1 fruit fly cellular context compared by ENCODE assay signal in the genomic region with DNA sequence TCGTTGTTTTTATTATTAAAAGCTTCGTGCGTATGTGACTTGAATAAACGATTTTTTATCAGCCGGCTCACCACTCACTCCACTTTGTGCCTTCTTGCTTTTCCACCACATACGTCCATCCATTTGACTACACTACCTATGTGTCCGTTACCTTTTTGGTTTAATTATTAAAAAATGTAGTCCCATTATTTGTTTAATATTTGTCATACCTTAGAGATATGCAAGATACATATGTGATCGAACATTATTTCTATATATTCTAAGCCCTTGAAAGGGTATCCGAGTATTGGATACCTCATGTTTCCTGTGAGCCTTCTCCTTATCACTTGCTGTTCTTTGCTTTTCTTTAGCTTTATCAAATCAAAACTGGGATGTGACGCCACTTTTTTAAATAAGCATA.
A peak's percentile ranks its signal among the peaks of the same experiment; 100 is the strongest.
TF ChIP-seq lines count a peak whose summit lies in the region.

No protein-coding gene starts in this region.

TF ChIP-seq in whole organism, embryonic, 481 proteins besides CTCF, POLR2A, EP300 and RAD21 (continued from another document and continues in another):
- TF ChIP-seq CG8281 (tag; optimal IDR thresholded peaks at IDR 0.05; lab: Kevin White, UChicago), result peak; percentile 15
- TF ChIP-seq CkIIα-i1 (GFP tag; IDR thresholded peaks at IDR 0.05; lab: Robert Waterston, UW), result no peak
- no peak for TF ChIP-seq Usf (GFP tag; optimal IDR thresholded peaks at IDR 0.05; lab: Kevin White, UChicago)
- TF ChIP-seq ro (GFP tag; IDR thresholded peaks at IDR 0.05; lab: Robert Waterston, UW), result peak; percentile 42
- TF ChIP-seq gfzf (GFP tag; optimal IDR thresholded peaks at IDR 0.05; lab: Kevin White, UChicago), result no peak
- TF ChIP-seq C15 (GFP tag; IDR thresholded peaks at IDR 0.05; lab: Robert Waterston, UW), result no peak
- TF ChIP-seq Fer2 (tag; optimal IDR thresholded peaks at IDR 0.05; lab: Kevin White, UChicago), result peak; percentile 35
- TF ChIP-seq Elba2 (GFP tag; optimal IDR thresholded peaks at IDR 0.05; lab: Kevin White, UChicago), result no peak
- peak; percentile 55 for TF ChIP-seq BtbVII (GFP tag; optimal IDR thresholded peaks at IDR 0.05; lab: Kevin White, UChicago)
- TF ChIP-seq pum (GFP tag; optimal IDR thresholded peaks at IDR 0.05; lab: Kevin White, UChicago), result peak; percentile 9
- TF ChIP-seq CG10147 (GFP tag; optimal IDR thresholded peaks at IDR 0.05; lab: Kevin White, UChicago), result peak; percentile 45
- peak; percentile 12 for TF ChIP-seq tio (GFP tag; optimal IDR thresholded peaks at IDR 0.05; lab: Kevin White, UChicago)
- no peak for TF ChIP-seq knrl (GFP tag; IDR thresholded peaks at IDR 0.05; lab: Robert Waterston, UW; ENCODE audit: partially characterized antibody)
- TF ChIP-seq nau (GFP tag; optimal IDR thresholded peaks at IDR 0.05; lab: Kevin White, UChicago), result peak; percentile 36
- no peak for TF ChIP-seq ac (GFP tag; optimal IDR thresholded peaks at IDR 0.05; lab: Kevin White, UChicago)
- no peak for TF ChIP-seq stwl (tag; optimal IDR thresholded peaks at IDR 0.05; lab: Kevin White, UChicago)
- no peak for TF ChIP-seq CG7271 (tag; optimal IDR thresholded peaks at IDR 0.05; lab: Kevin White, UChicago)
- TF ChIP-seq Ets65A (GFP tag; lab: Kevin White, UChicago), result peak; percentile 68
- TF ChIP-seq Ssrp (tag; optimal IDR thresholded peaks at IDR 0.05; lab: Kevin White, UChicago), result peak; percentile 33
- TF ChIP-seq Lhr (GFP tag; optimal IDR thresholded peaks at IDR 0.05; lab: Kevin White, UChicago), result no peak
- no peak for TF ChIP-seq sima (GFP tag; optimal IDR thresholded peaks at IDR 0.05; lab: Kevin White, UChicago)
- TF ChIP-seq Abd-B (GFP tag; optimal IDR thresholded peaks at IDR 0.05; lab: Kevin White, UChicago), result peak; percentile 7
- peak; percentile 34 for TF ChIP-seq CG10209 (GFP tag; optimal IDR thresholded peaks at IDR 0.05; lab: Kevin White, UChicago)
- peak; percentile 47; the same call in 2 of the 4 replicates for TF ChIP-seq Gug (GFP tag; IDR thresholded peaks at IDR 0.05; lab: Robert Waterston, UW)
- no peak for TF ChIP-seq Ets97D (GFP tag; optimal IDR thresholded peaks at IDR 0.05; lab: Kevin White, UChicago)
- TF ChIP-seq row (GFP tag; IDR thresholded peaks at IDR 0.05; lab: Robert Waterston, UW), result peak; percentile 84
- no peak for TF ChIP-seq hth (optimal IDR thresholded peaks at IDR 0.05; lab: Kevin White, UChicago)
- TF ChIP-seq CG11504 (tag; optimal IDR thresholded peaks at IDR 0.05; lab: Kevin White, UChicago), result peak; percentile 76
- peak; percentile 41 for TF ChIP-seq schlank (tag; optimal IDR thresholded peaks at IDR 0.05; lab: Kevin White, UChicago)
- peak; percentile 64 for TF ChIP-seq CG30403 (GFP tag; optimal IDR thresholded peaks at IDR 0.05; lab: Kevin White, UChicago)
- peak; percentile 44 for TF ChIP-seq CG15011 (GFP tag; optimal IDR thresholded peaks at IDR 0.05; lab: Kevin White, UChicago)
- peak; percentile 37 for TF ChIP-seq Myb (GFP tag; optimal IDR thresholded peaks at IDR 0.05; lab: Kevin White, UChicago)
- TF ChIP-seq Oli (tag; optimal IDR thresholded peaks at IDR 0.05; lab: Kevin White, UChicago), result peak; percentile 55
- TF ChIP-seq chinmo (GFP tag; IDR thresholded peaks at IDR 0.05; lab: Robert Waterston, UW; ENCODE audit: partially characterized antibody), result no peak
- TF ChIP-seq CG32772 (GFP tag; IDR thresholded peaks at IDR 0.05; lab: Robert Waterston, UW), result peak; percentile 53; the same call in 1 of the 2 replicates
- TF ChIP-seq zen (tag; optimal IDR thresholded peaks at IDR 0.05; lab: Kevin White, UChicago), result no peak
- TF ChIP-seq CG8478 (optimal IDR thresholded peaks at IDR 0.05; lab: Kevin White, UChicago), result no peak
- TF ChIP-seq Sox102F (GFP tag; optimal IDR thresholded peaks at IDR 0.05; lab: Kevin White, UChicago), result peak; percentile 63
- TF ChIP-seq ci (GFP tag; IDR thresholded peaks at IDR 0.05; lab: Robert Waterston, UW), result peak; percentile 79
- TF ChIP-seq Hr51 (GFP tag; optimal IDR thresholded peaks at IDR 0.05; lab: Kevin White, UChicago), result peak in 1 of 2 experiments; percentile 72
- peak; percentile 61 for TF ChIP-seq CG12391 (tag; optimal IDR thresholded peaks at IDR 0.05; lab: Kevin White, UChicago)
- TF ChIP-seq CG17912 (GFP tag; optimal IDR thresholded peaks at IDR 0.05; lab: Kevin White, UChicago), result no peak
- no peak for TF ChIP-seq BEAF-32 (GFP tag; optimal IDR thresholded peaks at IDR 0.05; lab: Kevin White, UChicago)
- TF ChIP-seq CG34422 (GFP tag; IDR thresholded peaks at IDR 0.05; lab: Robert Waterston, UW), result peak; percentile 78
- no peak for TF ChIP-seq Lim3 (GFP tag; IDR thresholded peaks at IDR 0.05; lab: Robert Waterston, UW)
- peak; percentile 10 for TF ChIP-seq disco-r (GFP tag; optimal IDR thresholded peaks at IDR 0.05; lab: Kevin White, UChicago)
- TF ChIP-seq zf30C (GFP tag; optimal IDR thresholded peaks at IDR 0.05; lab: Kevin White, UChicago), result no peak
- TF ChIP-seq NFAT (GFP tag; IDR thresholded peaks at IDR 0.05; lab: Robert Waterston, UW), result no peak
- TF ChIP-seq CG14965 (GFP tag; optimal IDR thresholded peaks at IDR 0.05; lab: Kevin White, UChicago; ENCODE audit: borderline replicate concordance), result no peak
- TF ChIP-seq CG10267 (tag; optimal IDR thresholded peaks at IDR 0.05; lab: Kevin White, UChicago), result peak; percentile 36
- TF ChIP-seq MESR4 (GFP tag; optimal IDR thresholded peaks at IDR 0.05; lab: Kevin White, UChicago), result no peak
- TF ChIP-seq CG6272 (GFP tag; IDR thresholded peaks at IDR 0.05; lab: Robert Waterston, UW), result 0 out of 2 replicates have a peak, but pooled peaks have one; percentile 32
- no peak for TF ChIP-seq shn (GFP tag; optimal IDR thresholded peaks at IDR 0.05; lab: Kevin White, UChicago)
- TF ChIP-seq sr (GFP tag; IDR thresholded peaks at IDR 0.05; lab: Robert Waterston, UW), result no peak
- TF ChIP-seq sisA (GFP tag; IDR thresholded peaks at IDR 0.05; lab: Robert Waterston, UW), result peak; percentile 62
- TF ChIP-seq crol (GFP tag; IDR thresholded peaks at IDR 0.05; lab: Robert Waterston, UW), result 0 out of 2 replicates have a peak, but pooled peaks have one; percentile 7
- peak; percentile 68; the same call in 2 of the 3 replicates for TF ChIP-seq CG11695 (GFP tag; IDR thresholded peaks at IDR 0.05; lab: Robert Waterston, UW)
- peak; percentile 69 for TF ChIP-seq Fer1 (GFP tag; optimal IDR thresholded peaks at IDR 0.05; lab: Kevin White, UChicago)
- TF ChIP-seq HLHmδ (GFP tag; optimal IDR thresholded peaks at IDR 0.05; lab: Kevin White, UChicago), result no peak
- TF ChIP-seq CG1529 (GFP tag; optimal IDR thresholded peaks at IDR 0.05; lab: Kevin White, UChicago), result no peak
- TF ChIP-seq CG12769 (tag; optimal IDR thresholded peaks at IDR 0.05; lab: Kevin White, UChicago), result peak; percentile 80
- peak; percentile 66 for TF ChIP-seq CG3281 (GFP tag; optimal IDR thresholded peaks at IDR 0.05; lab: Kevin White, UChicago)
- TF ChIP-seq NC2α (GFP tag; optimal IDR thresholded peaks at IDR 0.05; lab: Kevin White, UChicago), result no peak
- no peak for TF ChIP-seq TFAM (GFP tag; optimal IDR thresholded peaks at IDR 0.05; lab: Kevin White, UChicago)
- TF ChIP-seq Hey (tag; optimal IDR thresholded peaks at IDR 0.05; lab: Kevin White, UChicago), result no peak
- no peak for TF ChIP-seq CG1832 (GFP tag; optimal IDR thresholded peaks at IDR 0.05; lab: Kevin White, UChicago)
- no peak for TF ChIP-seq crp (GFP tag; optimal IDR thresholded peaks at IDR 0.05; lab: Kevin White, UChicago)
- TF ChIP-seq CG10366 (GFP tag; IDR thresholded peaks at IDR 0.05; lab: Robert Waterston, UW), result peak; percentile 64
- peak; percentile 39; the same call in 1 of the 2 replicates for TF ChIP-seq rib (GFP tag; IDR thresholded peaks at IDR 0.05; lab: Robert Waterston, UW)
- no peak for TF ChIP-seq Dad (GFP tag; optimal IDR thresholded peaks at IDR 0.05; lab: Kevin White, UChicago)
- no peak for TF ChIP-seq eyg (GFP tag; optimal IDR thresholded peaks at IDR 0.05; lab: Kevin White, UChicago)
- 0 out of 2 replicates have a peak, but pooled peaks have one; percentile 15 for TF ChIP-seq Nf-YA (GFP tag; IDR thresholded peaks at IDR 0.05; lab: Robert Waterston, UW)
- peak; percentile 50 for TF ChIP-seq org-1 (GFP tag; optimal IDR thresholded peaks at IDR 0.05; lab: Kevin White, UChicago)
- peak; percentile 41 for TF ChIP-seq CG18011 (GFP tag; optimal IDR thresholded peaks at IDR 0.05; lab: Kevin White, UChicago)
- no peak for TF ChIP-seq ham (GFP tag; IDR thresholded peaks at IDR 0.05; lab: Robert Waterston, UW)
- TF ChIP-seq gsb-n (tag; optimal IDR thresholded peaks at IDR 0.05; lab: Kevin White, UChicago), result peak; percentile 12
- TF ChIP-seq Xrp1 (GFP tag; IDR thresholded peaks at IDR 0.05; lab: Robert Waterston, UW), result peak; percentile 74
- TF ChIP-seq Kr (GFP tag; optimal IDR thresholded peaks at IDR 0.05; lab: Kevin White, UChicago), result no peak
- 0 out of 2 replicates have a peak, but pooled peaks have one; percentile 13 for TF ChIP-seq sim (GFP tag; IDR thresholded peaks at IDR 0.05; lab: Robert Waterston, UW)
- TF ChIP-seq Six4 (GFP tag; optimal IDR thresholded peaks at IDR 0.05; lab: Kevin White, UChicago), result no peak
- peak; percentile 36 for TF ChIP-seq Hr3 (GFP tag; optimal IDR thresholded peaks at IDR 0.05; lab: Kevin White, UChicago)
- TF ChIP-seq fu2 (GFP tag; optimal IDR thresholded peaks at IDR 0.05; lab: Kevin White, UChicago), result no peak
- no peak for TF ChIP-seq CG33557 (GFP tag; optimal IDR thresholded peaks at IDR 0.05; lab: Kevin White, UChicago)
- TF ChIP-seq jumu (GFP tag; optimal IDR thresholded peaks at IDR 0.05; lab: Kevin White, UChicago), result peak; percentile 2
- peak; percentile 64 for TF ChIP-seq CG8924 (tag; optimal IDR thresholded peaks at IDR 0.05; lab: Kevin White, UChicago)
- peak; percentile 59; the same call in 1 of the 2 replicates for TF ChIP-seq al (GFP tag; IDR thresholded peaks at IDR 0.05; lab: Robert Waterston, UW)
- peak; percentile 8 for TF ChIP-seq CrebB (tag; optimal IDR thresholded peaks at IDR 0.05; lab: Kevin White, UChicago)
- TF ChIP-seq CG7928 (GFP tag; optimal IDR thresholded peaks at IDR 0.05; lab: Kevin White, UChicago), result no peak
- TF ChIP-seq Optix (GFP tag; IDR thresholded peaks at IDR 0.05; lab: Robert Waterston, UW), result no peak
- peak; percentile 41; the same call in 1 of the 3 replicates for TF ChIP-seq CG11093 (GFP tag; IDR thresholded peaks at IDR 0.05; lab: Robert Waterston, UW)
- no peak for TF ChIP-seq Doc2 (GFP tag; IDR thresholded peaks at IDR 0.05; lab: Robert Waterston, UW)
- peak; percentile 53 for TF ChIP-seq CoRest (tag; optimal IDR thresholded peaks at IDR 0.05; lab: Kevin White, UChicago)
- no peak for TF ChIP-seq CG30431 (GFP tag; optimal IDR thresholded peaks at IDR 0.05; lab: Kevin White, UChicago)
- no peak for TF ChIP-seq mirr (GFP tag; optimal IDR thresholded peaks at IDR 0.05; lab: Kevin White, UChicago)
- peak; percentile 74 for TF ChIP-seq CG17359 (tag; optimal IDR thresholded peaks at IDR 0.05; lab: Kevin White, UChicago)
- no peak for TF ChIP-seq psq (GFP tag; optimal IDR thresholded peaks at IDR 0.05; lab: Kevin White, UChicago)
- TF ChIP-seq sna (GFP tag; IDR thresholded peaks at IDR 0.05; lab: Robert Waterston, UW; ENCODE audit: partially characterized antibody), result no peak
- TF ChIP-seq sens-2 (GFP tag; IDR thresholded peaks at IDR 0.05; lab: Robert Waterston, UW), result peak; percentile 52; the same call in 1 of the 2 replicates
- TF ChIP-seq Sry-δ (GFP tag; optimal IDR thresholded peaks at IDR 0.05; lab: Kevin White, UChicago), result no peak
- TF ChIP-seq tin (GFP tag; optimal IDR thresholded peaks at IDR 0.05; lab: Kevin White, UChicago), result no peak
- TF ChIP-seq Awh (GFP tag; IDR thresholded peaks at IDR 0.05; lab: Robert Waterston, UW), result peak; percentile 22; the same call in 1 of the 2 replicates
- TF ChIP-seq CG16813 (GFP tag; IDR thresholded peaks at IDR 0.05; lab: Robert Waterston, UW; ENCODE audit: partially characterized antibody), result no peak
- peak; percentile 69 for TF ChIP-seq dmrt99B (tag; optimal IDR thresholded peaks at IDR 0.05; lab: Kevin White, UChicago)
- TF ChIP-seq CG8765 (GFP tag; IDR thresholded peaks at IDR 0.05; lab: Robert Waterston, UW), result no peak
- peak; percentile 52 for TF ChIP-seq CG3847 (GFP tag; IDR thresholded peaks at IDR 0.05; lab: Robert Waterston, UW)
- no peak for TF ChIP-seq repo (GFP tag; optimal IDR thresholded peaks at IDR 0.05; lab: Kevin White, UChicago)
- TF ChIP-seq Opbp (GFP tag; IDR thresholded peaks at IDR 0.05; lab: Robert Waterston, UW; ENCODE audit: partially characterized antibody), result no peak
- TF ChIP-seq gro (GFP tag; optimal IDR thresholded peaks at IDR 0.05; lab: Kevin White, UChicago), result peak; percentile 59
- TF ChIP-seq lola (GFP tag; optimal IDR thresholded peaks at IDR 0.05; lab: Kevin White, UChicago), result no peak
- peak; percentile 29 for TF ChIP-seq CG12104 (GFP tag; optimal IDR thresholded peaks at IDR 0.05; lab: Kevin White, UChicago)
- TF ChIP-seq CG10979 (tag; optimal IDR thresholded peaks at IDR 0.05; lab: Kevin White, UChicago), result peak; percentile 43
- TF ChIP-seq nerfin-2 (GFP tag; IDR thresholded peaks at IDR 0.05; lab: Robert Waterston, UW; ENCODE audit: partially characterized antibody), result no peak
- TF ChIP-seq hb (GFP tag; IDR thresholded peaks at IDR 0.05; lab: Robert Waterston, UW; ENCODE audit: partially characterized antibody), result no peak
- no peak for TF ChIP-seq CG4328 (GFP tag; optimal IDR thresholded peaks at IDR 0.05; lab: Kevin White, UChicago)
- TF ChIP-seq Hr78 (GFP tag; optimal IDR thresholded peaks at IDR 0.05; lab: Kevin White, UChicago), result no peak
- no peak for TF ChIP-seq CG13123 (GFP tag; optimal IDR thresholded peaks at IDR 0.05; lab: Kevin White, UChicago)
- peak; percentile 77 for TF ChIP-seq gem (tag; optimal IDR thresholded peaks at IDR 0.05; lab: Kevin White, UChicago)
- peak; percentile 10 for TF ChIP-seq CG7786 (GFP tag; optimal IDR thresholded peaks at IDR 0.05; lab: Kevin White, UChicago)
- peak; percentile 27 for TF ChIP-seq bab2 (GFP tag; optimal IDR thresholded peaks at IDR 0.05; lab: Kevin White, UChicago)
- no peak for TF ChIP-seq Scr (GFP tag; IDR thresholded peaks at IDR 0.05; lab: Robert Waterston, UW; ENCODE audit: partially characterized antibody)
- no peak for TF ChIP-seq btn (GFP tag; optimal IDR thresholded peaks at IDR 0.05; lab: Kevin White, UChicago)
- TF ChIP-seq vfl (GFP tag; optimal IDR thresholded peaks at IDR 0.05; lab: Kevin White, UChicago), result no peak
- peak; percentile 67 for TF ChIP-seq sob (GFP tag; IDR thresholded peaks at IDR 0.05; lab: Robert Waterston, UW)
- peak; percentile 26; the same call in 1 of the 2 replicates for TF ChIP-seq Adf1 (GFP tag; IDR thresholded peaks at IDR 0.05; lab: Robert Waterston, UW)
- no peak for TF ChIP-seq CG13775 (GFP tag; optimal IDR thresholded peaks at IDR 0.05; lab: Kevin White, UChicago)
- TF ChIP-seq CG7839 (tag; optimal IDR thresholded peaks at IDR 0.05; lab: Kevin White, UChicago), result peak; percentile 68
- TF ChIP-seq pnt (GFP tag; optimal IDR thresholded peaks at IDR 0.05; lab: Kevin White, UChicago), result peak; percentile 34
